Worm (Caenorhabditis elegans) whole organism, L4 larva: ENCODE results near the gene Y37D8A.6.

Source experiments
- F37D6.2 ChIP-seq: sonication (generic microtip); optimal IDR thresholded peaks from 2 replicates; lab custom pipeline; 2016; ENCODE audit warnings: mild to moderate bottlenecking, missing genetic modification characterization, missing compliant biosample characterization
- R02D3.7 ChIP-seq: fragments of 150-350 bp; sonication (generic microtip); optimal IDR thresholded peaks from 3 replicates; lab custom pipeline; 2014; ENCODE audit warnings: missing biosample characterization, missing genetic modification characterization
- T20F7.1 ChIP-seq: fragments of 200-800 bp; sonication (Bioruptor generic); optimal IDR thresholded peaks from 2 replicates; lab custom pipeline; 2018; ENCODE audit warnings: mild to moderate bottlenecking, missing genetic modification characterization, missing compliant biosample characterization
- T26A8.4 ChIP-seq: fragments of 200-800 bp; sonication (Bioruptor generic); IDR thresholded peaks from 2 replicates; pipeline ENCODE4 v1.3.6; 2022; ENCODE audit warnings: missing genetic modification characterization, missing compliant biosample characterization
- Y105C5A.15 ChIP-seq: fragments of 200-800 bp; sonication (Bioruptor generic); IDR thresholded peaks from 2 replicates; pipeline ENCODE4 v1.3.6; 2022; ENCODE audit warnings: missing genetic modification characterization, missing compliant biosample characterization
- Y48G9A.11 ChIP-seq: fragments of 200-800 bp; sonication (Bioruptor generic); IDR thresholded peaks from 2 replicates; pipeline ENCODE4 v1.3.6; 2022; ENCODE audit warnings: missing genetic modification reagents, missing genetic modification characterization, missing compliant biosample characterization
- Y5F2A.4 ChIP-seq: fragments of 200-800 bp; sonication (Bioruptor generic); optimal IDR thresholded peaks from 2 replicates; lab custom pipeline; 2018; ENCODE audit warnings: mild to moderate bottlenecking, missing genetic modification characterization, missing compliant biosample characterization
- Y75B8A.6 ChIP-seq: fragments of 200-800 bp; sonication (Bioruptor generic); IDR thresholded peaks from 2 replicates; pipeline ENCODE4 v1.3.6; 2022; ENCODE audit warnings: missing genetic modification reagents, missing genetic modification characterization, missing compliant biosample characterization
- ZK337.2 ChIP-seq: fragments of 200-800 bp; sonication (Bioruptor generic); IDR thresholded peaks from 2 replicates; pipeline ENCODE4 v1.3.6; 2022; ENCODE audit warnings: missing genetic modification reagents, missing genetic modification characterization, missing compliant biosample characterization
- ZK546.5 ChIP-seq, 2 experiments: sonication (generic microtip); optimal IDR thresholded peaks; 2 replicates each; lab custom pipeline; 2017; ENCODE audit warnings: missing biosample characterization in 2 of 2, missing genetic modification characterization in 2 of 2
- ama-1 ChIP-seq: fragments of 150-350 bp; optimal IDR thresholded peaks from 2 replicates; lab custom pipeline; 2014; ENCODE audit warnings: inconsistent platforms, mixed read lengths
- arid-1 ChIP-seq: fragments of 200-800 bp; sonication (Bioruptor generic); conservative IDR thresholded peaks from 2 replicates; pipeline ENCODE4 v1.3.6; 2022; ENCODE audit warnings: missing genetic modification reagents, missing genetic modification characterization, missing compliant biosample characterization
- ceh-28 ChIP-seq: fragments of 150-350 bp; optimal IDR thresholded peaks from 2 replicates; lab custom pipeline; 2014; ENCODE audit warnings: missing biosample characterization, missing genetic modification reagents, missing genetic modification characterization
- ces-1 ChIP-seq: fragments of 150-350 bp; sonication (generic microtip); optimal IDR thresholded peaks from 4 replicates; lab custom pipeline; 2014; ENCODE audit warnings: missing biosample characterization, missing genetic modification reagents, missing genetic modification characterization
- dmd-6 ChIP-seq: fragments of 200-800 bp; sonication (Bioruptor generic); IDR thresholded peaks from 2 replicates; pipeline ENCODE4 v1.3.6; 2022; ENCODE audit warnings: missing genetic modification reagents, missing genetic modification characterization, missing compliant biosample characterization
- dpl-1 ChIP-seq: fragments of 150-350 bp; optimal IDR thresholded peaks from 2 replicates; lab custom pipeline; 2014; ENCODE audit warnings: missing biosample characterization, missing genetic modification reagents, missing genetic modification characterization
- dve-1 ChIP-seq: sonication (generic microtip); optimal IDR thresholded peaks from 2 replicates; lab custom pipeline; 2017; ENCODE audit warnings: antibody characterized with exemption, mild to moderate bottlenecking, missing genetic modification characterization, missing compliant biosample characterization; ENCODE audit not compliant: insufficient read depth
- fkh-10 ChIP-seq: fragments of 150-350 bp; optimal IDR thresholded peaks from 2 replicates; lab custom pipeline; 2014; ENCODE audit warnings: missing biosample characterization, missing genetic modification reagents, missing genetic modification characterization
- fos-1 ChIP-seq: fragments of 150-350 bp; optimal IDR thresholded peaks from 2 replicates; lab custom pipeline; 2014; ENCODE audit warnings: missing biosample characterization, missing genetic modification characterization
- lin-1 ChIP-seq: fragments of 200-800 bp; sonication (Bioruptor generic); IDR thresholded peaks from 2 replicates; pipeline ENCODE4 v1.3.6; 2022; ENCODE audit warnings: missing genetic modification reagents, missing genetic modification characterization, missing compliant biosample characterization
- lir-3 ChIP-seq: sonication (generic microtip); optimal IDR thresholded peaks from 2 replicates; lab custom pipeline; 2016; ENCODE audit warnings: mild to moderate bottlenecking, missing genetic modification characterization, missing compliant biosample characterization
- lsy-2 ChIP-seq, 2 experiments: fragments of 150-350 bp in 1 of 2; sonication (generic microtip) in 1 of 2; optimal IDR thresholded peaks; 2 replicates each; lab custom pipeline; 2014 to 2017; ENCODE audit warnings: missing biosample characterization in 2 of 2, missing genetic modification characterization in 2 of 2
- madf-5 ChIP-seq, 2 experiments: fragments of 200-800 bp; sonication (Bioruptor generic); IDR thresholded peaks; 2 replicates each; pipeline ENCODE4 v1.3.6; 2022; ENCODE audit warnings: missing compliant biosample characterization in 2 of 2, missing genetic modification characterization in 2 of 2
- mep-1 ChIP-seq: fragments of 150-350 bp; sonication (generic microtip); optimal IDR thresholded peaks from 3 replicates; lab custom pipeline; 2014; ENCODE audit warnings: missing biosample characterization, missing genetic modification characterization
- mes-2 ChIP-seq: sonication (generic microtip); optimal IDR thresholded peaks from 2 replicates; lab custom pipeline; 2016; ENCODE audit warnings: missing genotype, mild to moderate bottlenecking, missing genetic modification characterization, missing compliant biosample characterization; ENCODE audit not compliant: poor library complexity, severe bottlenecking
- mxl-3 ChIP-seq: fragments of 200-800 bp; sonication (Bioruptor generic); optimal IDR thresholded peaks from 2 replicates; lab custom pipeline; 2018; ENCODE audit warnings: mild to moderate bottlenecking, missing genetic modification characterization, missing compliant biosample characterization
- nhr-237 ChIP-seq: sonication (generic microtip); optimal IDR thresholded peaks from 2 replicates; lab custom pipeline; 2017; ENCODE audit warnings: missing biosample characterization, missing genetic modification characterization
- nhr-25 ChIP-seq: sonication (generic microtip); optimal IDR thresholded peaks from 2 replicates; lab custom pipeline; 2017; ENCODE audit warnings: missing genetic modification characterization, mild to moderate bottlenecking, missing compliant biosample characterization, antibody characterized with exemption, moderate library complexity, borderline replicate concordance; ENCODE audit not compliant: insufficient read depth
- nhr-28 ChIP-seq: fragments of 150-350 bp; optimal IDR thresholded peaks from 2 replicates; lab custom pipeline; 2014; ENCODE audit warnings: missing biosample characterization, missing genetic modification characterization
- nhr-42 ChIP-seq: fragments of 200-800 bp; sonication (Bioruptor generic); IDR thresholded peaks from 2 replicates; pipeline ENCODE4 v1.3.6; 2022; ENCODE audit warnings: missing genetic modification characterization, missing compliant biosample characterization
- nhr-76 ChIP-seq: fragments of 150-350 bp; optimal IDR thresholded peaks from 2 replicates; lab custom pipeline; 2014; ENCODE audit warnings: missing biosample characterization, missing genetic modification characterization
- nhr-77 ChIP-seq: fragments of 150-350 bp; optimal IDR thresholded peaks from 2 replicates; lab custom pipeline; 2014; ENCODE audit warnings: missing biosample characterization, missing genetic modification characterization
- pqm-1 ChIP-seq: sonication (generic microtip); optimal IDR thresholded peaks from 2 replicates; lab custom pipeline; 2017; ENCODE audit warnings: missing biosample characterization, missing genetic modification characterization
- tag-97 ChIP-seq: fragments of 200-800 bp; sonication (Bioruptor generic); IDR thresholded peaks from 2 replicates; pipeline ENCODE4 v1.3.6; 2022; ENCODE audit warnings: missing genetic modification characterization, missing compliant biosample characterization
- unc-62 ChIP-seq, 3 experiments: fragments of 150-350 bp in 1 of 3; sonication (generic microtip); optimal IDR thresholded peaks in 2 of 3; peaks in 1 of 3; 1 replicate in 1 of 3; 2 replicates in 2 of 3; lab custom pipeline; 2014 to 2017; ENCODE audit warnings: missing biosample characterization in 3 of 3, missing genetic modification characterization in 3 of 3, missing genetic modification reagents in 3 of 3, missing genotype in 1 of 3

Gene Y37D8A.6

ce11 chrIII:12833079-12833478 is 37.0 kb downstream of the Y37D8A.6 start (continued):
- TF ChIP-seq dve-1 (tag; lab: Kevin White, UChicago) (peak; percentile 66), nhr-28 (tag; lab: Kevin White, UChicago) (peak; percentile 62), madf-5 (GFP tag; IDR thresholded peaks at IDR 0.05; lab: Robert Waterston, UW) (no peak), nhr-77 (tag; lab: Kevin White, UChicago) (no peak), nhr-25 (tag; lab: Kevin White, UChicago) (no peak), arid-1 (no peak), T20F7.1 (GFP tag; lab: Kevin White, UChicago) (no peak), ZK337.2 (no peak), ZK546.5 (tag; optimal IDR thresholded peaks at IDR 0.05; lab: Kevin White, UChicago) (no peak), ama-1 (lab: Kevin White, UChicago) (no peak), F37D6.2 (tag; lab: Kevin White, UChicago) (no peak), Y75B8A.6 (GFP tag; lab: Robert Waterston, UW) (no peak), dpl-1 (GFP tag; lab: Kevin White, UChicago) (no peak), nhr-237 (no peak), R02D3.7 (tag; lab: Kevin White, UChicago) (no peak), nhr-42 (GFP tag; lab: Robert Waterston, UW) (0 out of 2 replicates have a peak, but pooled peaks have one; percentile 17)
- TF ChIP-seq, all 104 proteins: peak for 7

- TF ChIP-seq pqm-1 (peak; percentile 1), mes-2 (tag; lab: Kevin White, UChicago) (no peak), dve-1 (tag; lab: Kevin White, UChicago) (peak; percentile 23), ZK546.5 (tag; optimal IDR thresholded peaks at IDR 0.05; lab: Kevin White, UChicago) (no peak), ceh-28 (tag; lab: Kevin White, UChicago) (no peak), nhr-28 (tag; lab: Kevin White, UChicago) (peak; percentile 80), lir-3 (tag; lab: Kevin White, UChicago) (no peak), dmd-6 (peak; percentile 38; the same call in 1 of the 2 replicates), mep-1 (tag; lab: Kevin White, UChicago) (no peak), Y48G9A.11 (GFP tag; lab: Robert Waterston, UW) (no peak)
These were observed 38.4 kb downstream of the Y37D8A.6 start for ce11 chrIII:12831696-12832095.

- TF ChIP-seq Y105C5A.15 (GFP tag; lab: Robert Waterston, UW), result no peak
- TF ChIP-seq fkh-10 (GFP tag; lab: Kevin White, UChicago), result no peak
- no peak for TF ChIP-seq T26A8.4
- no peak for TF ChIP-seq nhr-237
- no peak for TF ChIP-seq mes-2 (tag; lab: Kevin White, UChicago)
- no peak for TF ChIP-seq ces-1 (GFP tag; lab: Kevin White, UChicago)
- TF ChIP-seq nhr-76, result no peak
- no peak for TF ChIP-seq fos-1 (tag; lab: Kevin White, UChicago)
- TF ChIP-seq Y5F2A.4 (GFP tag; lab: Kevin White, UChicago), result no peak
- no peak for TF ChIP-seq nhr-25 (tag; lab: Kevin White, UChicago)
- no peak for TF ChIP-seq lsy-2 (tag; optimal IDR thresholded peaks at IDR 0.05; lab: Kevin White, UChicago)
- no peak for TF ChIP-seq mxl-3 (GFP tag; lab: Kevin White, UChicago)
- no peak for TF ChIP-seq lin-1
- TF ChIP-seq tag-97 (GFP tag; lab: Robert Waterston, UW), result no peak
- no peak for TF ChIP-seq unc-62 (GFP tag; optimal IDR thresholded peaks at IDR 0.05 in 1 of 2; lab: Kevin White, UChicago)
- TF ChIP-seq unc-62 (tag; optimal IDR thresholded peaks at IDR 0.05; lab: Kevin White, UChicago), result no peak
- no peak for TF ChIP-seq madf-5 (GFP tag; IDR thresholded peaks at IDR 0.05; lab: Robert Waterston, UW)
- TF ChIP-seq, all 104 proteins: peak for 0
These were observed 41.0 kb downstream of the Y37D8A.6 start, which contains the start of gene Y37D8A.3 for ce11 chrIII:12829068-12829467. Gene Y37D8A.3, plus strand, starts transcription at chrIII:12829368.
